Worm (Caenorhabditis elegans) whole organism, young adult: ENCODE measurements around the gene srsx-16.

ENCODE experiments used
- B0336.3 ChIP-seq: fragments of 200-800 bp; sonication (Bioruptor generic); IDR thresholded peaks from 2 replicates; pipeline ENCODE4 v1.3.6; 2022; ENCODE audit warnings: missing genetic modification characterization, missing compliant biosample characterization
- ama-1 ChIP-seq, 3 experiments: fragments of 150-350 bp in 1 of 3; sonication (generic microtip) in 2 of 3; optimal IDR thresholded peaks; 2 replicates each; lab custom pipeline; 2014 to 2018; ENCODE audit warnings: missing biosample characterization in 2 of 3, missing genetic modification characterization in 2 of 3, missing genetic modification reagents in 2 of 3
- die-1 ChIP-seq: sonication (generic microtip); optimal IDR thresholded peaks from 2 replicates; lab custom pipeline; 2016; ENCODE audit warnings: missing genotype, mild to moderate bottlenecking, missing genetic modification characterization, missing compliant biosample characterization
- dpff-1 ChIP-seq: sonication (generic microtip); optimal IDR thresholded peaks from 2 replicates; lab custom pipeline; 2017; ENCODE audit warnings: mild to moderate bottlenecking, missing genetic modification characterization, missing compliant biosample characterization
- hsf-1 ChIP-seq: fragments of 200-800 bp; sonication (Bioruptor generic); IDR thresholded peaks from 2 replicates; pipeline ENCODE4 v1.3.6; 2022; ENCODE audit warnings: missing genetic modification reagents, missing genetic modification characterization, missing compliant biosample characterization
- let-526 ChIP-seq: fragments of 200-800 bp; sonication (Bioruptor generic); IDR thresholded peaks from 2 replicates; pipeline ENCODE4 v1.3.6; 2022; ENCODE audit warnings: missing genetic modification reagents, missing genetic modification characterization, missing compliant biosample characterization
- lin-26 ChIP-seq: fragments of 200-800 bp; sonication (Bioruptor generic); IDR thresholded peaks from 2 replicates; pipeline ENCODE4 v1.3.6; 2022; ENCODE audit warnings: missing genetic modification reagents, missing genetic modification characterization, missing compliant biosample characterization
- madf-6 ChIP-seq: fragments of 200-800 bp; sonication (Bioruptor generic); IDR thresholded peaks from 2 replicates; pipeline ENCODE4 v1.3.6; 2022; ENCODE audit warnings: missing genetic modification reagents, missing genetic modification characterization, missing compliant biosample characterization
- nfya-1 ChIP-seq: sonication (generic microtip); optimal IDR thresholded peaks from 2 replicates; lab custom pipeline; 2017; ENCODE audit warnings: antibody characterized with exemption, missing compliant biosample characterization, missing genetic modification characterization, borderline replicate concordance; ENCODE audit not compliant: insufficient read depth
- unc-130 ChIP-seq: sonication (generic microtip); optimal IDR thresholded peaks from 2 replicates; lab custom pipeline; 2016; ENCODE audit warnings: missing genetic modification reagents, missing genetic modification characterization, missing compliant biosample characterization
- unc-62 ChIP-seq: fragments of 150-350 bp; optimal IDR thresholded peaks from 2 replicates; lab custom pipeline; 2014; ENCODE audit warnings: missing biosample characterization, missing genetic modification reagents, missing genetic modification characterization

DNA sequence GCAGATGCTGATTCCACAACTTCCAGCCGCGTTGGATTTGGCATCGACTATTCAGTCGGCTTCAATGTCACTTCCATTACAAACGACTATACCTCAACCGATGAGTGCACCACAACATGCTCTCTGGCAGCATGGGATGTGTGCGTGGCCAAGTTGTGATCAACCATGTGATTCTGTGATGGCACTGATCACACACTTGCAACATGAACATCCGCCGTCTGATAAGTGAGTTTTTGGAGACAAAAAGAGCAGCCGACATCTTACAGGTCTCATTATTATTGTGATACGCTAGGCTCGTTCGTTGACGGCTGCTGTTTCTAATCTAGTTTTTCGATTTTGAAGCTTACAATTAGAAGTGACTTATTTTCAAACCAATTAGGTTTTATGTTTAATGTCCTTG is 17.1 kb downstream of the srsx-16 start:
- no peak for TF ChIP-seq B0336.3 (GFP tag; lab: Robert Waterston, UW)
- TF ChIP-seq ama-1 (optimal IDR thresholded peaks at IDR 0.05; lab: Kevin White, UChicago): no peak
- TF ChIP-seq ama-1 (GFP tag; optimal IDR thresholded peaks at IDR 0.05; lab: Kevin White, UChicago): no peak
- TF ChIP-seq dpff-1: no peak
- no peak for TF ChIP-seq madf-6 (GFP tag; lab: Robert Waterston, UW)
- no peak for TF ChIP-seq hsf-1 (GFP tag; lab: Robert Waterston, UW)
- no peak for TF ChIP-seq die-1
- TF ChIP-seq unc-62 (GFP tag; lab: Kevin White, UChicago): no peak
- no peak for TF ChIP-seq lin-26 (GFP tag; lab: Robert Waterston, UW)
- TF ChIP-seq unc-130 (GFP tag; lab: Kevin White, UChicago): no peak
- TF ChIP-seq nfya-1 (tag; lab: Kevin White, UChicago): no peak
- no peak for TF ChIP-seq let-526 (GFP tag; lab: Robert Waterston, UW)
